Worm (Caenorhabditis elegans) whole organism, L3 larva: ENCODE measurements around the gene F17E9.2.
"Not testable (repeated sequence)": the region's sequence is repeated elsewhere in the genome, so short reads cannot be mapped to it uniquely, and the experiment has no call there.

ENCODE experiments used
- ZK546.5 ChIP-seq: sonication (generic microtip); optimal IDR thresholded peaks from 2 replicates; lab custom pipeline; 2017; ENCODE audit warnings: missing biosample characterization, missing genetic modification characterization
- ama-1 ChIP-seq: fragments of 150-350 bp; optimal IDR thresholded peaks from 2 replicates; lab custom pipeline; 2018
- ceh-82 ChIP-seq: fragments of 150-350 bp; optimal IDR thresholded peaks from 2 replicates; lab custom pipeline; 2014; ENCODE audit warnings: missing biosample characterization, missing genetic modification characterization
- ceh-9 ChIP-seq: sonication (generic microtip); optimal IDR thresholded peaks from 2 replicates; lab custom pipeline; 2018; ENCODE audit warnings: missing biosample characterization, missing genetic modification characterization
- egl-5 ChIP-seq: fragments of 150-350 bp; optimal IDR thresholded peaks from 2 replicates; lab custom pipeline; 2017; ENCODE audit warnings: missing biosample characterization, missing genetic modification reagents, missing genetic modification characterization, inconsistent platforms
- elt-1 ChIP-seq: fragments of 150-350 bp; optimal IDR thresholded peaks from 2 replicates; lab custom pipeline; 2014; ENCODE audit warnings: missing biosample characterization, missing genetic modification characterization
- fkh-10 ChIP-seq: sonication (generic microtip); optimal IDR thresholded peaks from 2 replicates; lab custom pipeline; 2017; ENCODE audit warnings: missing biosample characterization, missing genetic modification reagents, missing genetic modification characterization
- fkh-2 ChIP-seq: fragments of 150-350 bp; optimal IDR thresholded peaks from 2 replicates; lab custom pipeline; 2014; ENCODE audit warnings: missing biosample characterization, missing genetic modification reagents, missing genetic modification characterization
- fos-1 ChIP-seq: fragments of 150-350 bp; optimal IDR thresholded peaks from 2 replicates; lab custom pipeline; 2014; ENCODE audit warnings: missing biosample characterization, missing genetic modification characterization
- jun-1 ChIP-seq: fragments of 150-350 bp; optimal IDR thresholded peaks from 2 replicates; lab custom pipeline; 2014; ENCODE audit warnings: missing biosample characterization, missing genetic modification reagents, missing genetic modification characterization
- lin-15B ChIP-seq: fragments of 150-350 bp; optimal IDR thresholded peaks from 2 replicates; lab custom pipeline; 2014; ENCODE audit warnings: missing biosample characterization, missing genetic modification characterization
- mdl-1 ChIP-seq: fragments of 150-350 bp; optimal IDR thresholded peaks from 2 replicates; lab custom pipeline; 2014; ENCODE audit warnings: missing biosample characterization, missing genetic modification characterization
- nhr-11 ChIP-seq: fragments of 150-350 bp; optimal IDR thresholded peaks from 2 replicates; lab custom pipeline; 2014; ENCODE audit warnings: missing biosample characterization, missing genetic modification characterization
- nhr-23 ChIP-seq: fragments of 150-350 bp; optimal IDR thresholded peaks from 2 replicates; lab custom pipeline; 2014; ENCODE audit warnings: missing biosample characterization, missing genetic modification reagents, missing genetic modification characterization
- nhr-25 ChIP-seq: sonication (generic microtip); optimal IDR thresholded peaks from 2 replicates; lab custom pipeline; 2017; ENCODE audit warnings: missing biosample characterization, missing genetic modification characterization
- nhr-28 ChIP-seq: fragments of 150-350 bp; optimal IDR thresholded peaks from 2 replicates; lab custom pipeline; 2014; ENCODE audit warnings: missing biosample characterization, missing genetic modification characterization
- nhr-43 ChIP-seq: sonication (generic microtip); optimal IDR thresholded peaks from 2 replicates; lab custom pipeline; 2016; ENCODE audit warnings: mild to moderate bottlenecking, missing genetic modification characterization, missing compliant biosample characterization; ENCODE audit not compliant: poor library complexity, severe bottlenecking
- nhr-67 ChIP-seq: fragments of 150-350 bp; optimal IDR thresholded peaks from 2 replicates; lab custom pipeline; 2014; ENCODE audit warnings: missing biosample characterization, missing genetic modification characterization
- nhr-76 ChIP-seq: fragments of 150-350 bp; sonication (generic microtip); optimal IDR thresholded peaks from 5 replicates; lab custom pipeline; 2014; ENCODE audit warnings: missing biosample characterization, missing genetic modification characterization
- nhr-77 ChIP-seq: fragments of 150-350 bp; optimal IDR thresholded peaks from 2 replicates; lab custom pipeline; 2014; ENCODE audit warnings: missing biosample characterization, missing genetic modification characterization
- pha-4 ChIP-seq: fragments of 150-350 bp; optimal IDR thresholded peaks from 2 replicates; lab custom pipeline; 2014; ENCODE audit warnings: missing biosample characterization, missing genetic modification reagents, missing genetic modification characterization
- skn-1 ChIP-seq: fragments of 150-350 bp; optimal IDR thresholded peaks from 2 replicates; lab custom pipeline; 2014; ENCODE audit warnings: missing biosample characterization, missing genetic modification characterization
- snpc-4 ChIP-seq: fragments of 150-350 bp; optimal IDR thresholded peaks from 2 replicates; lab custom pipeline; 2014; ENCODE audit warnings: missing biosample characterization, missing genetic modification characterization
- unc-39 ChIP-seq: sonication (generic microtip); optimal IDR thresholded peaks from 4 replicates; lab custom pipeline; 2017; ENCODE audit warnings: missing biosample characterization, missing genetic modification characterization
- zag-1 ChIP-seq: fragments of 150-350 bp; optimal IDR thresholded peaks from 2 replicates; lab custom pipeline; 2014; ENCODE audit warnings: missing biosample characterization, missing genetic modification characterization

The F17E9.2 gene

ce11 chrIV:8385662-8386061 is 30.0 kb downstream of the F17E9.2 start:
- TF ChIP-seq ZK546.5 (tag; lab: Kevin White, UChicago), result no peak
- TF ChIP-seq elt-1 (tag; lab: Kevin White, UChicago), result no peak
- TF ChIP-seq fkh-2, result no peak
- TF ChIP-seq nhr-76, result no peak
- TF ChIP-seq nhr-43 (tag; lab: Kevin White, UChicago), result no peak
- no peak for TF ChIP-seq nhr-28 (tag; lab: Kevin White, UChicago)
- TF ChIP-seq fkh-10 (GFP tag; lab: Kevin White, UChicago), result no peak
- TF ChIP-seq ceh-82 (tag; lab: Kevin White, UChicago), result no peak
- no peak for TF ChIP-seq unc-39 (tag; lab: Kevin White, UChicago)
- TF ChIP-seq pha-4 (tag; lab: Kevin White, UChicago), result no peak
- TF ChIP-seq ama-1, result no peak
- TF ChIP-seq jun-1, result no peak
- no peak for TF ChIP-seq lin-15B
- TF ChIP-seq nhr-23 (tag; lab: Kevin White, UChicago), result no peak
- no peak for TF ChIP-seq nhr-77 (tag; lab: Kevin White, UChicago)

- TF ChIP-seq mdl-1; zag-1 (tag; lab: Kevin White, UChicago); ceh-9 (tag; lab: Kevin White, UChicago): not testable (repeated sequence)
Observed at ce11 chrIV:8389139-8389538, 33.4 kb downstream of the F17E9.2 start, which contains the start of gene D2096.10. Gene D2096.10 (minus strand): TSS chrIV:8389239.

- no peak for TF ChIP-seq nhr-11 (tag; lab: Kevin White, UChicago)
- no peak for TF ChIP-seq ceh-9 (tag; lab: Kevin White, UChicago)
- TF ChIP-seq zag-1 (tag; lab: Kevin White, UChicago), result no peak
Observed at ce11 chrIV:8394105-8394504, 38.4 kb downstream of the F17E9.2 start, which contains the start of gene D2096.11. Gene D2096.11 (minus strand): TSS chrIV:8394205.

- no peak for TF ChIP-seq ZK546.5 (tag; lab: Kevin White, UChicago)
- no peak for TF ChIP-seq fkh-10 (GFP tag; lab: Kevin White, UChicago)
- no peak for TF ChIP-seq nhr-67 (tag; lab: Kevin White, UChicago)
- no peak for TF ChIP-seq unc-39 (tag; lab: Kevin White, UChicago)
- no peak for TF ChIP-seq nhr-11 (tag; lab: Kevin White, UChicago)
- TF ChIP-seq egl-5 (tag; lab: Kevin White, UChicago), result no peak
- TF ChIP-seq nhr-25, result no peak
- no peak for TF ChIP-seq nhr-28 (tag; lab: Kevin White, UChicago)
- TF ChIP-seq snpc-4 (tag; lab: Kevin White, UChicago), result no peak
Observed at ce11 chrIV:8396348-8396747, 40.7 kb downstream of the F17E9.2 start, which contains the start of gene timm-17B.2. Gene timm-17B.2 (plus strand): TSS chrIV:8396648.

ce11 chrIV:8397814-8398213 is 42.1 kb downstream of the F17E9.2 start:
- TF ChIP-seq fos-1 (no peak), nhr-76 (no peak), skn-1 (tag; lab: Kevin White, UChicago) (no peak)
